Comparison of ENCODE assay signal across 3 worm cellular contexts in genomic region chrII:13460592-13461395, ce11.
TF ChIP-seq lines count a peak whose summit lies in the region.

TSS of gene pqn-27 (minus strand) at chrII:13460642.

TF ChIP-seq in whole organism, L1 larva, 84 proteins besides CTCF, POLR2A, EP300 and RAD21 (continued from another document):
- TF ChIP-seq lin-15B (tag; optimal IDR thresholded peaks at IDR 0.05; lab: Kevin White, UChicago), result peak; percentile 36
- peak; percentile 47 for TF ChIP-seq C16A3.4 (tag; optimal IDR thresholded peaks at IDR 0.05; lab: Kevin White, UChicago)
- peak; percentile 57 for TF ChIP-seq dsc-1 (tag; optimal IDR thresholded peaks at IDR 0.05; lab: Kevin White, UChicago)
- peak; percentile 76 for TF ChIP-seq lin-14 (GFP tag; optimal IDR thresholded peaks at IDR 0.05; lab: Kevin White, UChicago)
- TF ChIP-seq lin-39 (tag; optimal IDR thresholded peaks at IDR 0.05; lab: Kevin White, UChicago), result peak; percentile 64
- peak; percentile 89 for TF ChIP-seq nhr-85 (tag; lab: Kevin White, UChicago)
- TF ChIP-seq irx-1 (tag; optimal IDR thresholded peaks at IDR 0.05; lab: Kevin White, UChicago), result peak; percentile 69
- 0 out of 2 replicates have a peak, but pooled peaks have one; percentile 4 for TF ChIP-seq isw-1 (GFP tag; IDR thresholded peaks at IDR 0.05; lab: Robert Waterston, UW)
- peak; percentile 81 for TF ChIP-seq nhr-71 (tag; optimal IDR thresholded peaks at IDR 0.05; lab: Kevin White, UChicago)
- peak; percentile 94 for TF ChIP-seq F16B12.6 (tag; optimal IDR thresholded peaks at IDR 0.05; lab: Kevin White, UChicago)
- no peak for TF ChIP-seq nhr-77 (tag; optimal IDR thresholded peaks at IDR 0.05; lab: Kevin White, UChicago)
- TF ChIP-seq fos-1 (tag; optimal IDR thresholded peaks at IDR 0.05; lab: Kevin White, UChicago), result peak; percentile 47
- TF ChIP-seq nhr-20 (tag; optimal IDR thresholded peaks at IDR 0.05; lab: Kevin White, UChicago), result peak; percentile 70
- TF ChIP-seq lir-3 (tag; optimal IDR thresholded peaks at IDR 0.05; lab: Kevin White, UChicago; ENCODE audit: poor library complexity), result no peak
- peak in 2 of 3 experiments; percentile 20 to 37 for TF ChIP-seq ceh-82 (tag; optimal IDR thresholded peaks at IDR 0.05; lab: Kevin White, UChicago)
- TF ChIP-seq ets-5 (GFP tag; IDR thresholded peaks at IDR 0.05; lab: Robert Waterston, UW), result no peak
- TF ChIP-seq elt-3 (tag; optimal IDR thresholded peaks at IDR 0.05; lab: Kevin White, UChicago), result peak in 2 of 6 experiments; percentile 86 to 94
- TF ChIP-seq zip-4 (GFP tag; optimal IDR thresholded peaks at IDR 0.05; lab: Kevin White, UChicago), result no peak
- no peak for TF ChIP-seq skn-1 (tag; optimal IDR thresholded peaks at IDR 0.05; lab: Kevin White, UChicago)
- peak; percentile 13 for TF ChIP-seq jun-1 (tag; optimal IDR thresholded peaks at IDR 0.05; lab: Kevin White, UChicago)
- no peak for TF ChIP-seq ceh-88 (GFP tag; IDR thresholded peaks at IDR 0.05; lab: Robert Waterston, UW)
- peak; percentile 77 for TF ChIP-seq nhr-90 (tag; optimal IDR thresholded peaks at IDR 0.05; lab: Kevin White, UChicago; ENCODE audit: poor library complexity)
- TF ChIP-seq aly-2 (tag; optimal IDR thresholded peaks at IDR 0.05; lab: Kevin White, UChicago), result peak; percentile 10
- TF ChIP-seq nhr-47 (tag; optimal IDR thresholded peaks at IDR 0.05; lab: Kevin White, UChicago), result peak; percentile 74
- TF ChIP-seq C04F5.9 (tag; optimal IDR thresholded peaks at IDR 0.05; lab: Kevin White, UChicago), result peak; percentile 47
- TF ChIP-seq unc-130 (tag; optimal IDR thresholded peaks at IDR 0.05; lab: Kevin White, UChicago), result peak; percentile 33
- peak; percentile 44 for TF ChIP-seq lin-13 (GFP tag; optimal IDR thresholded peaks at IDR 0.05; lab: Kevin White, UChicago)
- peak; percentile 60 for TF ChIP-seq xbp-1 (tag; optimal IDR thresholded peaks at IDR 0.05; lab: Kevin White, UChicago)
- TF ChIP-seq dpl-1 (GFP tag; optimal IDR thresholded peaks at IDR 0.05; lab: Kevin White, UChicago), result peak; percentile 53 to 58 (median 56)
- no peak for TF ChIP-seq ztf-11 (tag; optimal IDR thresholded peaks at IDR 0.05; lab: Kevin White, UChicago)
- peak; percentile 50 for TF ChIP-seq blmp-1 (tag; optimal IDR thresholded peaks at IDR 0.05; lab: Kevin White, UChicago)
- TF ChIP-seq lin-35 (GFP tag; optimal IDR thresholded peaks at IDR 0.05; lab: Kevin White, UChicago), result peak; percentile 39 to 70
- TF ChIP-seq ama-1 (optimal IDR thresholded peaks at IDR 0.05; lab: Kevin White, UChicago), result peak; percentile 96
- peak; percentile 73 to 79 for TF ChIP-seq lsy-2 (tag; optimal IDR thresholded peaks at IDR 0.05; lab: Kevin White, UChicago)
- no peak for TF ChIP-seq C34B4.2 (tag; optimal IDR thresholded peaks at IDR 0.05; lab: Kevin White, UChicago)

TF ChIP-seq in whole organism, L3 larva, 47 proteins besides CTCF, POLR2A, EP300 and RAD21 (continued from another document):
- TF ChIP-seq hmg-11 (tag; optimal IDR thresholded peaks at IDR 0.05; lab: Kevin White, UChicago) (peak; percentile 34), nhr-12 (tag; optimal IDR thresholded peaks at IDR 0.05; lab: Kevin White, UChicago) (no peak), ZK546.5 (tag; optimal IDR thresholded peaks at IDR 0.05; lab: Kevin White, UChicago) (no peak), lin-15B (tag; optimal IDR thresholded peaks at IDR 0.05; lab: Kevin White, UChicago) (peak; percentile 56), ceh-28 (tag; optimal IDR thresholded peaks at IDR 0.05; lab: Kevin White, UChicago) (peak; percentile 80), tbx-2 (tag; optimal IDR thresholded peaks at IDR 0.05; lab: Kevin White, UChicago) (peak; percentile 59), ztf-4 (tag; optimal IDR thresholded peaks at IDR 0.05; lab: Kevin White, UChicago) (peak; percentile 78), elt-3 (tag; optimal IDR thresholded peaks at IDR 0.05; lab: Kevin White, UChicago) (peak in 1 of 3 experiments; percentile 86)

TF ChIP-seq in whole organism, young adult, 124 proteins besides CTCF, POLR2A, EP300 and RAD21 (continued from another document):
- TF ChIP-seq lin-35 (GFP tag; optimal IDR thresholded peaks at IDR 0.05; lab: Kevin White, UChicago), result peak in 1 of 3 experiments; percentile 54
- peak; percentile 40; the same call in 1 of the 2 replicates for TF ChIP-seq K11D2.4 (GFP tag; IDR thresholded peaks at IDR 0.05; lab: Robert Waterston, UW)
- TF ChIP-seq ceh-40 (GFP tag; IDR thresholded peaks at IDR 0.05; lab: Robert Waterston, UW), result no peak
- TF ChIP-seq athp-1 (tag; optimal IDR thresholded peaks at IDR 0.05; lab: Kevin White, UChicago), result peak; percentile 39
- TF ChIP-seq B0035.1 (tag; optimal IDR thresholded peaks at IDR 0.05; lab: Kevin White, UChicago), result peak; percentile 32
- peak; percentile 56 for TF ChIP-seq tlf-1 (GFP tag; optimal IDR thresholded peaks at IDR 0.05; lab: Kevin White, UChicago)
- no peak for TF ChIP-seq D2030.7 (GFP tag; IDR thresholded peaks at IDR 0.05; lab: Robert Waterston, UW)
- no peak for TF ChIP-seq cebp-1 (GFP tag; IDR thresholded peaks at IDR 0.05; lab: Robert Waterston, UW)
- peak; percentile 50 for TF ChIP-seq cebp-1 (tag; optimal IDR thresholded peaks at IDR 0.05; lab: Kevin White, UChicago)
